Fruit fly (Drosophila melanogaster) whole organism, embryonic: ENCODE measurements around the gene Cpr23B.

Source experiments
- Atf-2 ChIP-seq: fragments of 200-800 bp; sonication (Bioruptor generic); optimal IDR thresholded peaks from 2 replicates; lab custom pipeline; 2016; ENCODE audit warnings: missing biosample characterization, missing genetic modification characterization
- Bdp1 ChIP-seq: fragments of 200-800 bp; sonication (Bioruptor generic); optimal IDR thresholded peaks from 3 replicates; lab custom pipeline; 2016; ENCODE audit warnings: missing biosample characterization, missing genetic modification characterization
- CG10209 ChIP-seq: fragments of 200-800 bp; sonication (Bioruptor generic); optimal IDR thresholded peaks from 3 replicates; lab custom pipeline; 2017; ENCODE audit warnings: missing biosample characterization, mild to moderate bottlenecking, missing genetic modification characterization, missing genetic modification reagents
- CG10654 ChIP-seq: fragments of 200-800 bp; sonication (Bioruptor generic); optimal IDR thresholded peaks from 2 replicates; lab custom pipeline; 2016; ENCODE audit warnings: missing biosample characterization, missing genetic modification characterization
- CG11085 ChIP-seq: fragments of 200-800 bp; sonication (Bioruptor generic); IDR thresholded peaks from 2 replicates; pipeline ENCODE4 v1.3.6; 2022; ENCODE audit warnings: missing biosample characterization, missing genetic modification characterization
- CG12236 ChIP-seq: fragments of 200-800 bp; sonication (Bioruptor generic); optimal IDR thresholded peaks from 2 replicates; lab custom pipeline; 2016; ENCODE audit warnings: missing biosample characterization, missing genetic modification characterization
- CG13894 ChIP-seq: fragments of 200-800 bp; sonication (Bioruptor generic); optimal IDR thresholded peaks from 3 replicates; lab custom pipeline; 2018; ENCODE audit warnings: missing biosample characterization, mild to moderate bottlenecking, missing genetic modification characterization, moderate library complexity
- CG14050 ChIP-seq: fragments of 200-800 bp; sonication (Bioruptor generic); IDR thresholded peaks from 3 replicates; pipeline ENCODE4 v1.3.6; 2022; ENCODE audit warnings: missing biosample characterization, missing genetic modification characterization
- CG16863 ChIP-seq: fragments of 200-800 bp; sonication (Bioruptor generic); optimal IDR thresholded peaks from 3 replicates; lab custom pipeline; 2016; ENCODE audit warnings: missing biosample characterization, missing genetic modification characterization
- CG17359 ChIP-seq: fragments of 200-800 bp; sonication (Bioruptor generic); optimal IDR thresholded peaks from 3 replicates; lab custom pipeline; 2018; ENCODE audit warnings: missing biosample characterization, mild to moderate bottlenecking, missing genetic modification characterization, moderate library complexity
- CG2120 ChIP-seq: fragments of 200-800 bp; sonication (Bioruptor generic); optimal IDR thresholded peaks from 3 replicates; lab custom pipeline; 2016; ENCODE audit warnings: missing biosample characterization, missing genetic modification characterization
- CG2199 ChIP-seq: fragments of 200-800 bp; sonication (Bioruptor generic); IDR thresholded peaks from 3 replicates; pipeline ENCODE4 v1.3.6; 2022; ENCODE audit warnings: missing biosample characterization, missing genetic modification characterization
- CG3163 ChIP-seq: fragments of 200-800 bp; sonication (Bioruptor generic); optimal IDR thresholded peaks from 3 replicates; lab custom pipeline; 2016; ENCODE audit warnings: missing biosample characterization, missing genetic modification characterization
- CG33213 ChIP-seq: fragments of 200-800 bp; sonication (Bioruptor generic); optimal IDR thresholded peaks from 3 replicates; lab custom pipeline; 2016; ENCODE audit warnings: missing biosample characterization, missing genetic modification characterization
- CG3407 ChIP-seq: fragments of 200-800 bp; sonication (Bioruptor generic); optimal IDR thresholded peaks from 2 replicates; lab custom pipeline; 2018; ENCODE audit warnings: missing biosample characterization, mild to moderate bottlenecking, missing genetic modification characterization
- CG4707 ChIP-seq: fragments of 200-800 bp; sonication (Bioruptor generic); optimal IDR thresholded peaks from 2 replicates; lab custom pipeline; 2018; ENCODE audit warnings: missing biosample characterization, mild to moderate bottlenecking, missing genetic modification characterization, moderate library complexity
- CG6175 ChIP-seq: fragments of 200-800 bp; sonication (Bioruptor generic); IDR thresholded peaks from 3 replicates; pipeline ENCODE4 v1.3.6; 2022; ENCODE audit warnings: missing biosample characterization, missing genetic modification characterization
- CG6254 ChIP-seq: fragments of 200-800 bp; sonication (Bioruptor generic); optimal IDR thresholded peaks from 3 replicates; lab custom pipeline; 2017; ENCODE audit warnings: mild to moderate bottlenecking, missing biosample characterization, missing genetic modification reagents, missing genetic modification characterization
- CG7745 ChIP-seq: fragments of 200-800 bp; sonication (Bioruptor generic); optimal IDR thresholded peaks from 2 replicates; lab custom pipeline; 2018; ENCODE audit warnings: missing biosample characterization, mild to moderate bottlenecking, missing genetic modification characterization, moderate library complexity
- CG8388 ChIP-seq: fragments of 200-800 bp; sonication (Bioruptor generic); optimal IDR thresholded peaks from 2 replicates; lab custom pipeline; 2019; ENCODE audit warnings: missing biosample characterization, mild to moderate bottlenecking, missing genetic modification characterization, moderate library complexity
- CG9727 ChIP-seq: fragments of 200-800 bp; sonication (Bioruptor generic); optimal IDR thresholded peaks from 3 replicates; lab custom pipeline; 2017; ENCODE audit warnings: missing biosample characterization, mild to moderate bottlenecking, missing genetic modification characterization
- Dfd ChIP-seq, 2 experiments: fragments of >200 bp; optimal IDR thresholded peaks; 2 replicates each; lab custom pipeline; 2017; ENCODE audit warnings: missing biosample characterization in 2 of 2, missing genetic modification characterization in 2 of 2
- Doc3 ChIP-seq: fragments of 200-800 bp; sonication (Bioruptor generic); IDR thresholded peaks from 3 replicates; pipeline ENCODE4 v1.3.6; 2022; ENCODE audit warnings: missing biosample characterization, missing genetic modification characterization; ENCODE audit not compliant: partially characterized antibody
- PHDP ChIP-seq: fragments of 200-800 bp; sonication (Bioruptor generic); optimal IDR thresholded peaks from 3 replicates; lab custom pipeline; 2018; ENCODE audit warnings: missing biosample characterization, mild to moderate bottlenecking, missing genetic modification characterization, moderate library complexity
- Rx ChIP-seq: fragments of 200-800 bp; sonication (Bioruptor generic); IDR thresholded peaks from 2 replicates; pipeline ENCODE4 v1.3.6; 2022; ENCODE audit warnings: missing biosample characterization, missing genetic modification characterization
- Side ChIP-seq: fragments of 200-800 bp; sonication (Bioruptor generic); optimal IDR thresholded peaks from 2 replicates; lab custom pipeline; 2016; ENCODE audit warnings: missing biosample characterization, missing genetic modification characterization
- ac ChIP-seq: fragments of 200-800 bp; sonication (Bioruptor generic); optimal IDR thresholded peaks from 3 replicates; lab custom pipeline; 2017; ENCODE audit warnings: missing biosample characterization, mild to moderate bottlenecking, missing genetic modification characterization
- bsh ChIP-seq, 2 experiments: fragments of 200-800 bp; sonication (Bioruptor generic); optimal IDR thresholded peaks; 2 replicates each; lab custom pipeline; 2017 to 2018; ENCODE audit warnings: mild to moderate bottlenecking in 2 of 2, missing biosample characterization in 2 of 2, missing genetic modification characterization in 2 of 2, moderate library complexity in 1 of 2
- chn ChIP-seq: fragments of 200-800 bp; sonication (Bioruptor generic); optimal IDR thresholded peaks from 2 replicates; lab custom pipeline; 2016; ENCODE audit warnings: missing biosample characterization, missing genetic modification characterization
- croc ChIP-seq: fragments of 200-800 bp; sonication (Bioruptor generic); conservative IDR thresholded peaks from 3 replicates; pipeline ENCODE4 v1.3.6; 2022; ENCODE audit warnings: missing biosample characterization, missing genetic modification characterization
- dimm ChIP-seq: fragments of 200-800 bp; sonication (Bioruptor generic); IDR thresholded peaks from 2 replicates; pipeline ENCODE4 v1.3.6; 2022; ENCODE audit warnings: missing biosample characterization, missing genetic modification characterization
- dmrt99B ChIP-seq: fragments of 200-800 bp; sonication (Bioruptor generic); optimal IDR thresholded peaks from 2 replicates; lab custom pipeline; 2018; ENCODE audit warnings: missing biosample characterization, mild to moderate bottlenecking, missing genetic modification characterization, moderate library complexity
- fd64A ChIP-seq: fragments of 200-800 bp; sonication (Bioruptor generic); optimal IDR thresholded peaks from 3 replicates; lab custom pipeline; 2018; ENCODE audit warnings: missing biosample characterization, mild to moderate bottlenecking, missing genetic modification characterization
- ftz-f1 ChIP-seq: fragments of 200-800 bp; sonication (Bioruptor generic); optimal IDR thresholded peaks from 2 replicates; lab custom pipeline; 2016; ENCODE audit warnings: missing biosample characterization, missing genetic modification characterization
- hkb ChIP-seq, 2 experiments: fragments of 200-800 bp in 1 of 2; fragments of >200 bp in 1 of 2; sonication (Bioruptor generic) in 1 of 2; IDR thresholded peaks in 1 of 2; optimal IDR thresholded peaks in 1 of 2; 2 replicates each; pipeline versions ENCODE4 v1.3.6 to Lab custom; 2017 to 2022; ENCODE audit warnings: missing biosample characterization in 1 of 2, missing genetic modification characterization in 1 of 2
- hth ChIP-seq: fragments of >200 bp; optimal IDR thresholded peaks from 2 replicates; lab custom pipeline; 2017; ENCODE audit warnings: inconsistent platforms
- nmo ChIP-seq: fragments of 200-800 bp; sonication (Bioruptor generic); optimal IDR thresholded peaks from 2 replicates; lab custom pipeline; 2018; ENCODE audit warnings: missing biosample characterization, mild to moderate bottlenecking, missing genetic modification characterization, moderate library complexity
- otp ChIP-seq: fragments of 200-800 bp; sonication (Bioruptor generic); IDR thresholded peaks from 3 replicates; pipeline ENCODE4, ENCODE4 v1.3.6; 2022; ENCODE audit warnings: missing biosample characterization, missing genetic modification characterization
- rib ChIP-seq: fragments of 200-800 bp; sonication (Bioruptor generic); IDR thresholded peaks from 2 replicates; pipeline ENCODE4 v1.3.6; 2022; ENCODE audit warnings: missing biosample characterization, missing genetic modification characterization
- row ChIP-seq: fragments of 200-800 bp; sonication (Bioruptor generic); IDR thresholded peaks from 3 replicates; pipeline ENCODE4 v1.3.6; 2022; ENCODE audit warnings: missing biosample characterization, missing genetic modification characterization
- sob ChIP-seq: fragments of 200-800 bp; sonication (Bioruptor generic); IDR thresholded peaks from 2 replicates; pipeline ENCODE4 v1.3.6; 2022; ENCODE audit warnings: missing biosample characterization, missing genetic modification characterization
- stc ChIP-seq: fragments of 200-800 bp; sonication (Bioruptor generic); IDR thresholded peaks from 2 replicates; pipeline ENCODE4 v1.3.6; 2022; ENCODE audit warnings: missing biosample characterization, missing genetic modification characterization
- sug ChIP-seq: fragments of 200-800 bp; optimal IDR thresholded peaks from 2 replicates; lab custom pipeline; 2019; ENCODE audit warnings: missing biosample characterization, mild to moderate bottlenecking, missing genetic modification characterization, moderate library complexity
- twi ChIP-seq: fragments of 200-800 bp; optimal IDR thresholded peaks from 2 replicates; lab custom pipeline; 2019; ENCODE audit warnings: missing biosample characterization, mild to moderate bottlenecking, missing genetic modification characterization, moderate library complexity
- unc-4 ChIP-seq: fragments of 200-800 bp; sonication (Bioruptor generic); IDR thresholded peaks from 2 replicates; pipeline ENCODE4 v1.3.6; 2022; ENCODE audit warnings: missing biosample characterization, missing genetic modification characterization; ENCODE audit not compliant: partially characterized antibody
- zen2 ChIP-seq: fragments of 200-800 bp; sonication (Bioruptor generic); IDR thresholded peaks from 3 replicates; pipeline ENCODE4 v1.3.6; 2022; ENCODE audit warnings: missing biosample characterization, missing genetic modification characterization; ENCODE audit not compliant: partially characterized antibody

The Cpr23B gene

DNA sequence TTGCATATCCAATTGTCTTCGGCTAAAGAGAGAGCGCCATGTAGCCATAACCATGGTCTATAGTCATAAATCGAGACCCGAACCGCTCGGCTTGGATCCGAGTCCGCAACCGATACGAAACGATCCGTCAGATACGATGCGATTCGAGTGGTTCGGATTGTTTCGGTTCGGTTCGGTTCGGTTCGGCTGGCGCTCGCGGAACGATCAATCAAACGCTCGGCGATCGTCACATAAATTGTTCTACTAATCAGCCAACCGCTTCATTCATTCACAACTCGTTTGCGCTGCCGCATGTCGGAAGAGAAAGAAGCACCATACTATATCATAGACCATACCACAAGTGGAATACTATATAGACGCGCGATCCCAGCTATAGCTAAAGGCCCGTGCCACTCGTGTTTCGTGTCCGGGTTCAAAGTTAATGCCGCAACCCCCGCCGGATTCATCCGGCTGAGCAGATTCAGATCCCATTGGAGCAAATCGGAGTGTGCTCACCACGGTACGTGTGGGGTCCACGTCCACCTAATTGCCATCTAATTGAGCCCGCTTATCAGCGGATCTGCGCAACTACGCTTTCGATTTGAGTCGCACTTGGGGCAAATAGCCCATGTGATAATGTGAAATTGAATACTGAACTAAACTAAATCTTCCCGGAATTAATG is 30.0 kb upstream of the Cpr23B start (continued):
- no peak for TF ChIP-seq zen2 (GFP tag; lab: Robert Waterston, UW)
- no peak for TF ChIP-seq hkb (optimal IDR thresholded peaks at IDR 0.05; lab: Kevin White, UChicago)
- TF ChIP-seq hkb (GFP tag; IDR thresholded peaks at IDR 0.05; lab: Robert Waterston, UW) = no peak
- TF ChIP-seq CG6175 (GFP tag; lab: Robert Waterston, UW) = 0 out of 3 replicates have a peak, but pooled peaks have one; percentile 15
- no peak for TF ChIP-seq CG33213 (GFP tag; lab: Kevin White, UChicago)
- no peak for TF ChIP-seq ac (GFP tag; lab: Kevin White, UChicago)
- no peak for TF ChIP-seq dmrt99B
- TF ChIP-seq CG6254 (GFP tag; lab: Kevin White, UChicago) = no peak
- no peak for TF ChIP-seq CG10654
- no peak for TF ChIP-seq CG16863 (GFP tag; lab: Kevin White, UChicago)
- TF ChIP-seq CG2199 (GFP tag; lab: Robert Waterston, UW) = no peak
- TF ChIP-seq sug (tag; lab: Kevin White, UChicago) = peak; percentile 90
- TF ChIP-seq CG10209 (GFP tag; lab: Kevin White, UChicago) = no peak
- TF ChIP-seq CG14050 (GFP tag; lab: Robert Waterston, UW) = peak; percentile 56; the same call in 2 of the 3 replicates
- TF ChIP-seq CG17359 (tag; lab: Kevin White, UChicago) = no peak
- TF ChIP-seq Bdp1 (GFP tag; lab: Kevin White, UChicago) = no peak
- no peak for TF ChIP-seq CG9727 (GFP tag; lab: Kevin White, UChicago)
- no peak for TF ChIP-seq unc-4 (GFP tag; lab: Robert Waterston, UW)
- TF ChIP-seq bsh (GFP tag; optimal IDR thresholded peaks at IDR 0.05; lab: Kevin White, UChicago) = no peak
- no peak for TF ChIP-seq row
- no peak for TF ChIP-seq PHDP (tag; lab: Kevin White, UChicago)
- no peak for TF ChIP-seq Rx (GFP tag; lab: Robert Waterston, UW)
- TF ChIP-seq CG7745 = no peak

DNA sequence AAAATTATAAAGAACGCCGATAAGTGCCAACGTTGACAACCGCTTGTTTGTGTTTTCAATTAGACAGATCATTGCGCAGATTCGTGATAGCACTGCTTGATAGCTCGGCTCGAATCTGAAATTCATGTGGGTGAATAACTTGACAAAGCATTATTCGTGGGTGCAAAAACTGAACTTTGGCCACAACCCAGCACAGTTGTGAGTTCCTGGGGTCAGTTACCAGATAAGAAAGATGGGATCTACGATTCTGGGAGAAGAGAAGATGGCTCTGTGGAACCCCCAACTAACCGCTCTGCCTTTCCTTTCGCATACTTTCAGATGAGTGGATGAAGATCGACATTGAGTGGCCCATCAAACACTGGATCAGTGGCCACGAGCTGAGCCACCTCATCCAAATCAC is 27.4 kb upstream of the Cpr23B start:
- TF ChIP-seq CG4707 (GFP tag; lab: Kevin White, UChicago) (no peak), Atf-2 (GFP tag; lab: Kevin White, UChicago) (no peak), CG8388 (GFP tag; lab: Kevin White, UChicago) (no peak), hth (lab: Kevin White, UChicago) (no peak), fd64A (GFP tag; lab: Kevin White, UChicago) (no peak)

DNA sequence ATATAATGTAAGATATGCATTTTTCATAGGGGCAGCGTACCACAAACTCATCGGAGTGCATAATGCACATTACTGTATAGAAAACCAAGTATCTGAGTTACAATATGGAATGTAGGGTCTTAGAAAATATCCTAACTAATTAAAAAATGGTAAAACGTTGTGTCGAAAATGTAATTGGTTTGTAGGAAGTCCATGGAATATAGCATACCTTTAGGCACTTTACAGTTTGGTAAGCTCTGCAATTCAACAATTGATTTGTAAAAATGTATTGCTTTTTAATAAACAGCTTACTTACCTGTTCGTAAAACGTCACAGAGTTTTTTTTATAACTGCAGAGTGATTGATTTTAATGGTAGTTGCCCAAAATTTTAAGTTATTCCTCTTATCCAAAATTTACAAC is 26.1 kb upstream of the Cpr23B start, which contains the start of gene CG2964:
TSS of gene CG2964 (plus strand) at position 301 of the 400 bp plus-strand sequence.
- TF ChIP-seq Dfd (GFP tag; optimal IDR thresholded peaks at IDR 0.05; lab: Kevin White, UChicago) = no peak
- no peak for TF ChIP-seq CG11085
- TF ChIP-seq nmo (GFP tag; lab: Kevin White, UChicago) = no peak
- TF ChIP-seq chn (GFP tag; lab: Kevin White, UChicago) = no peak
- TF ChIP-seq dimm (GFP tag; lab: Robert Waterston, UW) = no peak
- TF ChIP-seq stc (GFP tag; lab: Robert Waterston, UW) = no peak
- TF ChIP-seq otp = no peak
- TF ChIP-seq Doc3 (GFP tag; lab: Robert Waterston, UW) = no peak
- no peak for TF ChIP-seq croc (GFP tag; lab: Robert Waterston, UW)
- TF ChIP-seq CG12236 (GFP tag; lab: Kevin White, UChicago) = no peak
- TF ChIP-seq sob (GFP tag; lab: Robert Waterston, UW) = no peak
- TF ChIP-seq Side = no peak
- no peak for TF ChIP-seq rib (GFP tag; lab: Robert Waterston, UW)
- no peak for TF ChIP-seq CG6175 (GFP tag; lab: Robert Waterston, UW)
- no peak for TF ChIP-seq twi
- no peak for TF ChIP-seq CG3407 (GFP tag; lab: Kevin White, UChicago)
- TF ChIP-seq ftz-f1 (GFP tag; lab: Kevin White, UChicago) = no peak
- TF ChIP-seq CG2120 (GFP tag; lab: Kevin White, UChicago) = no peak
- TF ChIP-seq CG3163 (GFP tag; lab: Kevin White, UChicago) = no peak
- no peak for TF ChIP-seq CG13894
- TF ChIP-seq, all 482 proteins: peak for 0
